Fruit fly (Drosophila melanogaster): ENCODE measurements around the gene CG32547.
A peak's percentile ranks its signal among the peaks of the same experiment; 100 is the strongest.

CG32547 gene

dm6 chrX:18404632-18405238 is 74.6 kb downstream of the CG32547 start (continued):
- TF ChIP-seq ham (GFP tag; IDR thresholded peaks at IDR 0.05) (no peak), CG16815 (GFP tag; optimal IDR thresholded peaks at IDR 0.05) (peak; percentile 21), cato (GFP tag; optimal IDR thresholded peaks at IDR 0.05; ENCODE audit: borderline replicate concordance) (no peak), Dfd (GFP tag; optimal IDR thresholded peaks at IDR 0.05) (no peak), Gsc (GFP tag; IDR thresholded peaks at IDR 0.05) (no peak), ranshi (GFP tag; IDR thresholded peaks at IDR 0.05) (no peak), CG31388 (GFP tag; optimal IDR thresholded peaks at IDR 0.05) (no peak), C15 (GFP tag; IDR thresholded peaks at IDR 0.05) (no peak), CG4854 (GFP tag; optimal IDR thresholded peaks at IDR 0.05) (no peak), Camta (GFP tag; optimal IDR thresholded peaks at IDR 0.05) (peak; percentile 1), CG6813 (GFP tag; optimal IDR thresholded peaks at IDR 0.05) (no peak), Adf1 (GFP tag; IDR thresholded peaks at IDR 0.05) (peak; percentile 82; the same call in 1 of the 2 replicates), CG12299 (tag; optimal IDR thresholded peaks at IDR 0.05) (no peak), nau (GFP tag; optimal IDR thresholded peaks at IDR 0.05) (no peak), rib (GFP tag; IDR thresholded peaks at IDR 0.05) (no peak), croc (GFP tag; conservative IDR thresholded peaks at IDR 0.05) (no peak), Asciz (GFP tag; optimal IDR thresholded peaks at IDR 0.05) (peak; percentile 6), esg (GFP tag; conservative IDR thresholded peaks at IDR 0.05) (no peak), HLHmδ (GFP tag; optimal IDR thresholded peaks at IDR 0.05) (no peak), Dip3 (GFP tag; optimal IDR thresholded peaks at IDR 0.05) (peak; percentile 18), Med (GFP tag) (peak; percentile 88), ac (GFP tag; optimal IDR thresholded peaks at IDR 0.05) (no peak), CG17359 (tag; optimal IDR thresholded peaks at IDR 0.05) (no peak), jigr1 (GFP tag; IDR thresholded peaks at IDR 0.05) (no peak), HHEX (GFP tag; optimal IDR thresholded peaks at IDR 0.05) (no peak), CG5953 (GFP tag; IDR thresholded peaks at IDR 0.05) (no peak), dan (GFP tag; IDR thresholded peaks at IDR 0.05) (no peak), Mad (GFP tag; optimal IDR thresholded peaks at IDR 0.05) (peak; percentile 44), Mrtf (GFP tag; IDR thresholded peaks at IDR 0.05) (no peak), Antp (GFP tag; optimal IDR thresholded peaks at IDR 0.05) (no peak), dati (GFP tag; IDR thresholded peaks at IDR 0.05) (no peak), Sox100B (GFP tag; optimal IDR thresholded peaks at IDR 0.05) (peak; percentile 56), D19B (GFP tag; optimal IDR thresholded peaks at IDR 0.05) (peak; percentile 97), CG11696 (GFP tag; IDR thresholded peaks at IDR 0.05) (no peak), bsh (GFP tag; optimal IDR thresholded peaks at IDR 0.05) (peak in 1 of 2 experiments; percentile 5), Opbp (GFP tag; IDR thresholded peaks at IDR 0.05; ENCODE audit: partially characterized antibody) (no peak), btn (GFP tag; optimal IDR thresholded peaks at IDR 0.05) (no peak), CG32767 (GFP tag; IDR thresholded peaks at IDR 0.05) (no peak), Ets97D (GFP tag; optimal IDR thresholded peaks at IDR 0.05) (no peak), Fer1 (GFP tag; optimal IDR thresholded peaks at IDR 0.05) (no peak), Vsx1 (GFP tag; optimal IDR thresholded peaks at IDR 0.05) (no peak), Pdp1 (GFP tag; optimal IDR thresholded peaks at IDR 0.05) (peak in 1 of 2 experiments; percentile 97), CG7839 (tag; optimal IDR thresholded peaks at IDR 0.05) (peak; percentile 54), CG12071 (GFP tag; optimal IDR thresholded peaks at IDR 0.05) (no peak), Meics (GFP tag; optimal IDR thresholded peaks at IDR 0.05) (no peak), Usf (GFP tag; optimal IDR thresholded peaks at IDR 0.05) (peak; percentile 28), Sox102F (GFP tag; optimal IDR thresholded peaks at IDR 0.05) (peak; percentile 26), CG8281 (tag; optimal IDR thresholded peaks at IDR 0.05) (no peak), chif (GFP tag; optimal IDR thresholded peaks at IDR 0.05) (no peak), CG10274 (GFP tag; optimal IDR thresholded peaks at IDR 0.05) (no peak)

All from whole organism, embryonic.